Worm (Caenorhabditis elegans): ENCODE results near the gene sru-2.

- TF ChIP-seq lsy-2 (tag; optimal IDR thresholded peaks at IDR 0.05) (no peak), elt-1 (tag; optimal IDR thresholded peaks at IDR 0.05; ENCODE audit: borderline replicate concordance, insufficient read depth) (no peak)
Observed at ce11 chrIV:9518608-9519007, 32.5 kb downstream of the sru-2 start, which contains the start of gene nlp-35.
